Fruit fly (Drosophila melanogaster): Measurements from ENCODE around the gene Gel.

DNA sequence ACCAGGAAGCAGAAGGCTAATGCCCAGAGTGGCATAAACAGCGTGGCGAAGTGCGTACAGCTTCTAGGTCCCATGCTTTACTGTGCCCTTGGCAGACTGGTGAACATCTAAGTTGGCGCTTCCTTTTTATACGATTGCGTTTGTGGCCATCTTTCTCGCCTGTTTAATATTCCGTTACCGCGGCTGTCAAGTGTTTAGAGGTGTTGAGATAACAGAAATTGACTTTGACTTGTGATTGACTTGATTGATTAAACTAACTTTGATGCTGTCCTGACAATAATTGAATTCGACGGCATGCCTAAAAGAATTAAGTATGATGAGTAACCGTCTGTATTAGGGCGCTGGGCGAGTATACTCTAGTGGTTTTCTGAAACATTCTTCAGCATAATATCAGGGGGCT is 44.9 kb upstream of the Gel start, which contains the start of gene Dsk:
- TF ChIP-seq CG8478 (optimal IDR thresholded peaks at IDR 0.05) (no peak), CTCF (optimal IDR thresholded peaks at IDR 0.05) (no peak)

Data from S2 (cell line).